Fruit fly (Drosophila melanogaster) whole organism, embryonic: ENCODE data around the gene CG14022.

Experiments
- ATbp ChIP-seq: fragments of 200-800 bp; sonication (Bioruptor generic); optimal IDR thresholded peaks from 2 replicates; lab custom pipeline; 2017; ENCODE audit warnings: missing biosample characterization, mild to moderate bottlenecking, missing genetic modification characterization, missing genetic modification reagents
- Abd-B ChIP-seq: fragments of 200-800 bp; sonication (Bioruptor generic); optimal IDR thresholded peaks from 2 replicates; lab custom pipeline; 2018; ENCODE audit warnings: missing biosample characterization, mild to moderate bottlenecking, missing genetic modification characterization, moderate library complexity
- B-H1 ChIP-seq: fragments of 200-800 bp; sonication (Bioruptor generic); IDR thresholded peaks from 3 replicates; pipeline ENCODE4 v1.3.6; 2022; ENCODE audit warnings: missing biosample characterization, missing genetic modification characterization
- Blimp-1 ChIP-seq: fragments of 200-800 bp; sonication (Bioruptor generic); optimal IDR thresholded peaks from 3 replicates; lab custom pipeline; 2018; ENCODE audit warnings: missing biosample characterization, missing genetic modification characterization, mild to moderate bottlenecking, moderate library complexity, missing genetic modification reagents
- Bteb2 ChIP-seq: fragments of 200-800 bp; sonication (Bioruptor generic); optimal IDR thresholded peaks from 2 replicates; lab custom pipeline; 2016; ENCODE audit warnings: missing biosample characterization, missing genetic modification characterization
- CG10654 ChIP-seq: fragments of 200-800 bp; sonication (Bioruptor generic); optimal IDR thresholded peaks from 2 replicates; lab custom pipeline; 2016; ENCODE audit warnings: missing biosample characterization, missing genetic modification characterization
- CG11504 ChIP-seq: fragments of 200-800 bp; sonication (Bioruptor generic); optimal IDR thresholded peaks from 3 replicates; lab custom pipeline; 2019; ENCODE audit warnings: missing biosample characterization, mild to moderate bottlenecking, missing genetic modification characterization, moderate library complexity
- CG11696 ChIP-seq: fragments of 200-800 bp; sonication (Bioruptor generic); IDR thresholded peaks from 2 replicates; pipeline ENCODE4 v1.3.6; 2022; ENCODE audit warnings: missing biosample characterization, missing genetic modification characterization
- CG1529 ChIP-seq: fragments of 200-800 bp; sonication (Bioruptor generic); optimal IDR thresholded peaks from 3 replicates; lab custom pipeline; 2018; ENCODE audit warnings: missing biosample characterization, missing genetic modification characterization
- CG17359 ChIP-seq: fragments of 200-800 bp; sonication (Bioruptor generic); optimal IDR thresholded peaks from 3 replicates; lab custom pipeline; 2018; ENCODE audit warnings: missing biosample characterization, mild to moderate bottlenecking, missing genetic modification characterization, moderate library complexity
- CG17568 ChIP-seq: fragments of 200-800 bp; sonication (Bioruptor generic); optimal IDR thresholded peaks from 2 replicates; lab custom pipeline; 2018; ENCODE audit warnings: missing biosample characterization, mild to moderate bottlenecking, missing genetic modification characterization, moderate library complexity
- CG17802 ChIP-seq: fragments of 200-800 bp; sonication (Bioruptor generic); optimal IDR thresholded peaks from 2 replicates; lab custom pipeline; 2018; ENCODE audit warnings: missing biosample characterization, mild to moderate bottlenecking, missing genetic modification characterization, moderate library complexity
- CG17912 ChIP-seq: fragments of 200-800 bp; sonication (Bioruptor generic); optimal IDR thresholded peaks from 2 replicates; lab custom pipeline; 2018; ENCODE audit warnings: missing biosample characterization, mild to moderate bottlenecking, missing genetic modification characterization
- CG18262 ChIP-seq: fragments of 200-800 bp; optimal IDR thresholded peaks from 3 replicates; lab custom pipeline; 2019; ENCODE audit warnings: missing biosample characterization, mild to moderate bottlenecking, missing genetic modification characterization, moderate library complexity
- CG2678 ChIP-seq: fragments of 200-800 bp; sonication (Bioruptor generic); optimal IDR thresholded peaks from 3 replicates; lab custom pipeline; 2019; ENCODE audit warnings: missing biosample characterization, mild to moderate bottlenecking, missing genetic modification characterization, moderate library complexity
- CG2875 ChIP-seq: fragments of 200-800 bp; sonication (Bioruptor generic); optimal IDR thresholded peaks from 2 replicates; lab custom pipeline; 2017; ENCODE audit warnings: missing biosample characterization, mild to moderate bottlenecking, missing genetic modification characterization, missing genetic modification reagents
- CG2889 ChIP-seq: fragments of 200-800 bp; sonication (Bioruptor generic); IDR thresholded peaks from 3 replicates; pipeline ENCODE4 v1.3.6; 2022; ENCODE audit warnings: missing biosample characterization, missing genetic modification characterization
- CG3065 ChIP-seq: fragments of 200-800 bp; sonication (Bioruptor generic); optimal IDR thresholded peaks from 2 replicates; lab custom pipeline; 2016; ENCODE audit warnings: missing biosample characterization, missing genetic modification characterization
- CG33557 ChIP-seq: fragments of 200-800 bp; sonication (Bioruptor generic); optimal IDR thresholded peaks from 2 replicates; lab custom pipeline; 2019; ENCODE audit warnings: missing biosample characterization, mild to moderate bottlenecking, missing genetic modification characterization, moderate library complexity
- CG34224 ChIP-seq: fragments of 200-800 bp; sonication (Bioruptor generic); IDR thresholded peaks from 3 replicates; pipeline ENCODE4 v1.3.6; 2022; ENCODE audit warnings: missing biosample characterization, missing genetic modification characterization; ENCODE audit not compliant: partially characterized antibody
- CG3726 ChIP-seq: fragments of 200-800 bp; sonication (Bioruptor generic); IDR thresholded peaks from 3 replicates; pipeline ENCODE4, ENCODE4 v1.3.6; 2022; ENCODE audit warnings: missing biosample characterization, missing genetic modification characterization
- CG6854 ChIP-seq: fragments of 200-800 bp; sonication (Bioruptor generic); optimal IDR thresholded peaks from 3 replicates; lab custom pipeline; 2017; ENCODE audit warnings: missing biosample characterization, mild to moderate bottlenecking, missing genetic modification characterization
- E2f1 ChIP-seq: fragments of 200-800 bp; sonication (Bioruptor generic); IDR thresholded peaks from 2 replicates; pipeline ENCODE4 v1.3.6; 2022; ENCODE audit warnings: missing biosample characterization, missing genetic modification characterization
- HHEX ChIP-seq: fragments of 200-800 bp; sonication (Bioruptor generic); optimal IDR thresholded peaks from 3 replicates; lab custom pipeline; 2017; ENCODE audit warnings: missing biosample characterization, mild to moderate bottlenecking, missing genetic modification characterization, missing genetic modification reagents
- Hr3 ChIP-seq: fragments of 200-800 bp; sonication (Bioruptor generic); optimal IDR thresholded peaks from 3 replicates; lab custom pipeline; 2016; ENCODE audit warnings: missing biosample characterization, missing genetic modification characterization
- MBD-R2 ChIP-seq: fragments of 200-800 bp; sonication (Bioruptor generic); IDR thresholded peaks from 2 replicates; pipeline ENCODE4 v1.3.6; 2022; ENCODE audit warnings: missing biosample characterization, missing genetic modification characterization
- Mes4 ChIP-seq: fragments of 200-800 bp; sonication (Bioruptor generic); optimal IDR thresholded peaks from 2 replicates; lab custom pipeline; 2016; ENCODE audit warnings: missing biosample characterization, missing genetic modification characterization
- Sox100B ChIP-seq: fragments of 200-800 bp; sonication (Bioruptor generic); optimal IDR thresholded peaks from 3 replicates; lab custom pipeline; 2018; ENCODE audit warnings: missing biosample characterization, mild to moderate bottlenecking, missing genetic modification characterization
- Sox102F ChIP-seq: fragments of 200-800 bp; sonication (Bioruptor generic); optimal IDR thresholded peaks from 2 replicates; lab custom pipeline; 2018; ENCODE audit warnings: missing biosample characterization, mild to moderate bottlenecking, missing genetic modification characterization, moderate library complexity
- ac ChIP-seq: fragments of 200-800 bp; sonication (Bioruptor generic); optimal IDR thresholded peaks from 3 replicates; lab custom pipeline; 2017; ENCODE audit warnings: missing biosample characterization, mild to moderate bottlenecking, missing genetic modification characterization
- bigmax ChIP-seq: fragments of 200-800 bp; sonication (Bioruptor generic); optimal IDR thresholded peaks from 2 replicates; lab custom pipeline; 2018; ENCODE audit warnings: missing biosample characterization, mild to moderate bottlenecking, missing genetic modification characterization
- bsh ChIP-seq, 2 experiments: fragments of 200-800 bp; sonication (Bioruptor generic); optimal IDR thresholded peaks; 2 replicates each; lab custom pipeline; 2017 to 2018; ENCODE audit warnings: mild to moderate bottlenecking in 2 of 2, missing biosample characterization in 2 of 2, missing genetic modification characterization in 2 of 2, moderate library complexity in 1 of 2
- caup ChIP-seq: fragments of 200-800 bp; sonication (Bioruptor generic); optimal IDR thresholded peaks from 3 replicates; lab custom pipeline; 2017; ENCODE audit warnings: missing biosample characterization, mild to moderate bottlenecking, missing genetic modification characterization, moderate library complexity; ENCODE audit not compliant: severe bottlenecking
- ci ChIP-seq: fragments of 200-800 bp; sonication (Bioruptor generic); IDR thresholded peaks from 3 replicates; pipeline ENCODE4 v1.3.6; 2022; ENCODE audit warnings: missing biosample characterization, missing genetic modification characterization
- fd64A ChIP-seq: fragments of 200-800 bp; sonication (Bioruptor generic); optimal IDR thresholded peaks from 3 replicates; lab custom pipeline; 2018; ENCODE audit warnings: missing biosample characterization, mild to moderate bottlenecking, missing genetic modification characterization
- ftz-f1 ChIP-seq: fragments of 200-800 bp; sonication (Bioruptor generic); optimal IDR thresholded peaks from 2 replicates; lab custom pipeline; 2016; ENCODE audit warnings: missing biosample characterization, missing genetic modification characterization
- h ChIP-seq: fragments of >200 bp; optimal IDR thresholded peaks from 2 replicates; lab custom pipeline; 2017
- hb ChIP-seq: fragments of 200-800 bp; sonication (Bioruptor generic); IDR thresholded peaks from 3 replicates; pipeline ENCODE4 v1.3.6; 2022; ENCODE audit warnings: missing biosample characterization, missing genetic modification characterization; ENCODE audit not compliant: partially characterized antibody
- hkb ChIP-seq, 2 experiments: fragments of 200-800 bp in 1 of 2; fragments of >200 bp in 1 of 2; sonication (Bioruptor generic) in 1 of 2; IDR thresholded peaks in 1 of 2; optimal IDR thresholded peaks in 1 of 2; 2 replicates each; pipeline versions ENCODE4 v1.3.6 to Lab custom; 2017 to 2022; ENCODE audit warnings: missing biosample characterization in 1 of 2, missing genetic modification characterization in 1 of 2
- lov ChIP-seq, 2 experiments: fragments of 200-800 bp in 1 of 2; fragments of >200 bp in 1 of 2; sonication (Bioruptor generic) in 1 of 2; IDR thresholded peaks in 1 of 2; optimal IDR thresholded peaks in 1 of 2; 2 replicates in 1 of 2; 3 replicates in 1 of 2; pipeline versions ENCODE4 v1.3.6 to Lab custom; 2017 to 2022; ENCODE audit warnings: missing biosample characterization in 1 of 2, missing genetic modification characterization in 1 of 2
- nmo ChIP-seq: fragments of 200-800 bp; sonication (Bioruptor generic); optimal IDR thresholded peaks from 2 replicates; lab custom pipeline; 2018; ENCODE audit warnings: missing biosample characterization, mild to moderate bottlenecking, missing genetic modification characterization, moderate library complexity
- oc ChIP-seq: fragments of 200-800 bp; sonication (Bioruptor generic); optimal IDR thresholded peaks from 2 replicates; lab custom pipeline; 2018; ENCODE audit warnings: missing biosample characterization, mild to moderate bottlenecking, missing genetic modification characterization, moderate library complexity
- otp ChIP-seq: fragments of 200-800 bp; sonication (Bioruptor generic); IDR thresholded peaks from 3 replicates; pipeline ENCODE4, ENCODE4 v1.3.6; 2022; ENCODE audit warnings: missing biosample characterization, missing genetic modification characterization
- pho ChIP-seq: fragments of 200-800 bp; sonication (Bioruptor generic); optimal IDR thresholded peaks from 2 replicates; lab custom pipeline; 2016; ENCODE audit warnings: missing biosample characterization, missing genetic modification characterization
- row ChIP-seq: fragments of 200-800 bp; sonication (Bioruptor generic); IDR thresholded peaks from 3 replicates; pipeline ENCODE4 v1.3.6; 2022; ENCODE audit warnings: missing biosample characterization, missing genetic modification characterization
- sc ChIP-seq, 3 experiments: fragments of >200 bp in 2 of 3; fragments of 200-800 bp in 1 of 3; sonication (Bioruptor generic) in 1 of 3; optimal IDR thresholded peaks; 2 replicates in 2 of 3; 3 replicates in 1 of 3; lab custom pipeline; 2017; ENCODE audit warnings: mild to moderate bottlenecking in 1 of 3, missing biosample characterization in 1 of 3, missing genetic modification characterization in 1 of 3, missing genetic modification reagents in 1 of 3
- sob ChIP-seq: fragments of 200-800 bp; sonication (Bioruptor generic); IDR thresholded peaks from 2 replicates; pipeline ENCODE4 v1.3.6; 2022; ENCODE audit warnings: missing biosample characterization, missing genetic modification characterization
- sr ChIP-seq: fragments of 200-800 bp; sonication (Bioruptor generic); IDR thresholded peaks from 3 replicates; pipeline ENCODE4 v1.3.6; 2022; ENCODE audit warnings: missing biosample characterization, missing genetic modification characterization
- unpg ChIP-seq: fragments of 200-800 bp; sonication (Bioruptor generic); optimal IDR thresholded peaks from 3 replicates; lab custom pipeline; 2018; ENCODE audit warnings: missing biosample characterization, mild to moderate bottlenecking, missing genetic modification characterization, moderate library complexity

The CG14022 gene

DNA sequence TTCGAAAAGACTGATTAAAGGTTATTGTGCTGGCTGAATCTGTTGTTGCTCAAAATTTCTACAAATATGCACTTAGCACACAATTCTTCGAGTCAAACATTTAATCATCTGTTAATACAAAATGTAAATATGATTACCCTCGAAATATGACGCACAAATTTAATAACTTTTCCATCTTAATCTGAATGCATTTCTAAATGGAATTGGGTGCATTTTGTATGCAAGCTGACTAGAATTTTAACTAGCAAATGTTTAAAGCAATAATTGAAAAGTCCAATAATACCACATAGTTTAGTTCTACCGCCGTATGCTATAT lies 10.0 kb upstream of the CG14022 start (continued):
- TF ChIP-seq otp (GFP tag; lab: Robert Waterston, UW): no peak
- TF ChIP-seq CG17568 (GFP tag; lab: Kevin White, UChicago): no peak
- 0 out of 3 replicates have a peak, but pooled peaks have one; percentile 49 for TF ChIP-seq ci
- peak; percentile 55 for TF ChIP-seq oc
- no peak for TF ChIP-seq sr (GFP tag; lab: Robert Waterston, UW)
- TF ChIP-seq E2f1: no peak
- TF ChIP-seq Blimp-1 (GFP tag; lab: Kevin White, UChicago): peak; percentile 67
- peak; percentile 36 for TF ChIP-seq Sox100B (GFP tag; lab: Kevin White, UChicago)
- no peak for TF ChIP-seq Mes4 (GFP tag; lab: Kevin White, UChicago)
- no peak for TF ChIP-seq hkb (optimal IDR thresholded peaks at IDR 0.05; lab: Kevin White, UChicago)
- TF ChIP-seq hkb (GFP tag; IDR thresholded peaks at IDR 0.05; lab: Robert Waterston, UW): no peak
- no peak for TF ChIP-seq caup (GFP tag; lab: Kevin White, UChicago)
- peak; percentile 19 for TF ChIP-seq CG1529 (GFP tag; lab: Kevin White, UChicago)
- TF ChIP-seq CG18262: peak; percentile 24
- TF ChIP-seq CG6854: no peak
- TF ChIP-seq h (lab: Kevin White, UChicago): no peak
- TF ChIP-seq Hr3 (GFP tag; lab: Kevin White, UChicago): no peak
- no peak for TF ChIP-seq CG17912
- TF ChIP-seq ATbp (GFP tag; lab: Kevin White, UChicago): peak; percentile 66
- no peak for TF ChIP-seq CG2889 (GFP tag; lab: Robert Waterston, UW)
- TF ChIP-seq CG17359 (tag; lab: Kevin White, UChicago): peak; percentile 71
- peak; percentile 47 for TF ChIP-seq Sox102F (GFP tag; lab: Kevin White, UChicago)
- no peak for TF ChIP-seq row (GFP tag; lab: Robert Waterston, UW)
- peak in 1 of 2 experiments; percentile 66 for TF ChIP-seq bsh (GFP tag; optimal IDR thresholded peaks at IDR 0.05; lab: Kevin White, UChicago)
- TF ChIP-seq CG3726: no peak
- TF ChIP-seq Abd-B: no peak
- TF ChIP-seq MBD-R2 (GFP tag; lab: Robert Waterston, UW): no peak
- no peak for TF ChIP-seq lov (optimal IDR thresholded peaks at IDR 0.05; lab: Kevin White, UChicago)
- TF ChIP-seq lov (GFP tag; IDR thresholded peaks at IDR 0.05; lab: Robert Waterston, UW): no peak
- TF ChIP-seq nmo (GFP tag; lab: Kevin White, UChicago): no peak
- peak; percentile 47 for TF ChIP-seq CG11504
- no peak for TF ChIP-seq bigmax (GFP tag; lab: Kevin White, UChicago)
- TF ChIP-seq sc (optimal IDR thresholded peaks at IDR 0.05; lab: Kevin White, UChicago): no peak
- peak; percentile 48 for TF ChIP-seq sc (GFP tag; optimal IDR thresholded peaks at IDR 0.05; lab: Kevin White, UChicago)
- TF ChIP-seq CG34224 (GFP tag; lab: Robert Waterston, UW): no peak
- no peak for TF ChIP-seq sob (GFP tag; lab: Robert Waterston, UW)
- no peak for TF ChIP-seq Bteb2
- TF ChIP-seq CG2875 (GFP tag; lab: Kevin White, UChicago): peak; percentile 59
- peak; percentile 67 for TF ChIP-seq fd64A (GFP tag; lab: Kevin White, UChicago)
- peak; percentile 9 for TF ChIP-seq unpg (GFP tag; lab: Kevin White, UChicago)
- no peak for TF ChIP-seq B-H1 (GFP tag; lab: Robert Waterston, UW)
- no peak for TF ChIP-seq HHEX
- no peak for TF ChIP-seq pho
- TF ChIP-seq CG33557 (GFP tag; lab: Kevin White, UChicago): no peak
- peak; percentile 25 for TF ChIP-seq CG2678 (tag; lab: Kevin White, UChicago)
- no peak for TF ChIP-seq CG3065 (GFP tag; lab: Kevin White, UChicago)
- TF ChIP-seq CG11696 (GFP tag; lab: Robert Waterston, UW): no peak
- no peak for TF ChIP-seq ac (GFP tag; lab: Kevin White, UChicago)
- no peak for TF ChIP-seq CG17802
- no peak for TF ChIP-seq hb (GFP tag; lab: Robert Waterston, UW)
- no peak for TF ChIP-seq ftz-f1 (GFP tag; lab: Kevin White, UChicago)
- TF ChIP-seq CG10654: no peak
